Fruit fly (Drosophila melanogaster) whole organism, wandering third instar larva: Measurements from ENCODE around the gene Tcs3.

Experiments
- Abd-B ChIP-seq: fragments of >200 bp; optimal IDR thresholded peaks from 2 replicates; lab custom pipeline; 2017; ENCODE audit warnings: missing biosample characterization, missing genetic modification characterization
- CG32264 ChIP-seq: fragments of 200-800 bp; sonication (Bioruptor generic); optimal IDR thresholded peaks from 2 replicates; lab custom pipeline; 2016; ENCODE audit warnings: missing biosample characterization, missing genetic modification characterization
- CG9705 ChIP-seq: fragments of 200-800 bp; sonication (Bioruptor generic); optimal IDR thresholded peaks from 2 replicates; lab custom pipeline; 2018; ENCODE audit warnings: missing biosample characterization, mild to moderate bottlenecking, missing genetic modification characterization
- CrebA ChIP-seq: fragments of 200-800 bp; sonication (Bioruptor generic); optimal IDR thresholded peaks from 2 replicates; lab custom pipeline; 2016; ENCODE audit warnings: missing biosample characterization, mild to moderate bottlenecking, missing genetic modification characterization, borderline replicate concordance
- Dfd ChIP-seq: fragments of >200 bp; optimal IDR thresholded peaks from 2 replicates; lab custom pipeline; 2017; ENCODE audit warnings: missing biosample characterization, missing genetic modification characterization
- GATAd ChIP-seq: sonication (Bioruptor generic); optimal IDR thresholded peaks from 2 replicates; lab custom pipeline; 2016; ENCODE audit warnings: missing biosample characterization, missing genetic modification characterization
- HLH106 ChIP-seq: fragments of 200-800 bp; optimal IDR thresholded peaks from 3 replicates; lab custom pipeline; 2019; ENCODE audit warnings: missing biosample characterization, mild to moderate bottlenecking, missing genetic modification characterization, moderate library complexity
- Hnf4 ChIP-seq: fragments of 200-800 bp; sonication (Bioruptor generic); optimal IDR thresholded peaks from 2 replicates; lab custom pipeline; 2016; ENCODE audit warnings: missing biosample characterization, mild to moderate bottlenecking, missing genetic modification characterization
- Hr78 ChIP-seq: fragments of >200 bp; optimal IDR thresholded peaks from 2 replicates; lab custom pipeline; 2017; ENCODE audit warnings: missing biosample characterization, missing genetic modification characterization
- Hr83 ChIP-seq: fragments of 200-300 bp; sonication (Bioruptor generic); optimal IDR thresholded peaks from 2 replicates; lab custom pipeline; 2016; ENCODE audit warnings: missing biosample characterization, mild to moderate bottlenecking, missing genetic modification characterization, moderate library complexity; ENCODE audit not compliant: poor library complexity, severe bottlenecking
- Jra ChIP-seq: sonication (Bioruptor generic); optimal IDR thresholded peaks from 2 replicates; lab custom pipeline; 2016; ENCODE audit warnings: missing biosample characterization, missing genetic modification characterization
- Mio ChIP-seq: sonication (Bioruptor generic); optimal IDR thresholded peaks from 2 replicates; lab custom pipeline; 2016; ENCODE audit warnings: missing biosample characterization, missing genetic modification characterization
- Myc ChIP-seq: fragments of >200 bp; optimal IDR thresholded peaks from 2 replicates; lab custom pipeline; 2017
- N ChIP-seq: fragments of >200 bp; optimal IDR thresholded peaks from 2 replicates; lab custom pipeline; 2018; ENCODE audit warnings: missing biosample characterization, missing external identifiers, missing genetic modification characterization
- OdsH ChIP-seq: fragments of 200-800 bp; sonication (Bioruptor generic); optimal IDR thresholded peaks from 2 replicates; lab custom pipeline; 2016; ENCODE audit warnings: missing biosample characterization, mild to moderate bottlenecking, missing genetic modification characterization
- Rel ChIP-seq, 2 experiments: fragments of 200-800 bp; sonication (Bioruptor generic) in 1 of 2; optimal IDR thresholded peaks; 2 replicates in 1 of 2; 3 replicates in 1 of 2; lab custom pipeline; 2016 to 2019; ENCODE audit warnings: mild to moderate bottlenecking in 2 of 2, missing biosample characterization in 2 of 2, missing genetic modification characterization in 2 of 2, moderate library complexity in 1 of 2
- Sp1 ChIP-seq: fragments of 200-800 bp; sonication (Bioruptor generic); optimal IDR thresholded peaks from 3 replicates; lab custom pipeline; 2019; ENCODE audit warnings: missing biosample characterization, mild to moderate bottlenecking, missing genetic modification characterization, moderate library complexity
- Vsx2 ChIP-seq: fragments of 200-300, 225-300 bp; sonication (Bioruptor generic); optimal IDR thresholded peaks from 2 replicates; lab custom pipeline; 2018; ENCODE audit warnings: missing biosample characterization, missing genetic modification characterization; ENCODE audit not compliant: partially characterized antibody
- br ChIP-seq: fragments of 200-800 bp; sonication (Bioruptor generic); optimal IDR thresholded peaks from 2 replicates; lab custom pipeline; 2016; ENCODE audit warnings: missing biosample characterization, missing genetic modification characterization
- brk ChIP-seq: fragments of 200-800 bp; sonication (Bioruptor generic); optimal IDR thresholded peaks from 2 replicates; lab custom pipeline; 2016; ENCODE audit warnings: missing biosample characterization, mild to moderate bottlenecking, missing genetic modification characterization
- dl ChIP-seq, 2 experiments: fragments of 175-275, 200-275 bp in 1 of 2; fragments of 200-275 bp in 1 of 2; sonication (Bioruptor generic); optimal IDR thresholded peaks; lab custom pipeline; 2018; ENCODE audit warnings: mild to moderate bottlenecking in 2 of 2, missing biosample characterization in 2 of 2, missing genetic modification characterization in 2 of 2, moderate library complexity in 2 of 2; ENCODE audit not compliant: partially characterized antibody in 2 of 2, insufficient read depth in 1 of 2
- dmrt93B ChIP-seq: fragments of 200-800 bp; sonication (Bioruptor generic); optimal IDR thresholded peaks from 2 replicates; lab custom pipeline; 2018; ENCODE audit warnings: missing biosample characterization, mild to moderate bottlenecking, missing genetic modification characterization
- ey ChIP-seq: fragments of 200-800 bp; sonication (Bioruptor generic); optimal IDR thresholded peaks from 2 replicates; lab custom pipeline; 2016; ENCODE audit warnings: missing biosample characterization, missing genetic modification characterization
- fru ChIP-seq: fragments of 200-800 bp; sonication (Bioruptor generic); optimal IDR thresholded peaks from 3 replicates; lab custom pipeline; 2016; ENCODE audit warnings: missing biosample characterization, mild to moderate bottlenecking, missing genetic modification characterization
- h ChIP-seq: fragments of 200-800 bp; sonication (Bioruptor generic); optimal IDR thresholded peaks from 3 replicates; lab custom pipeline; 2016; ENCODE audit warnings: missing biosample characterization, mild to moderate bottlenecking, missing genetic modification characterization
- jim ChIP-seq: fragments of 175-275, 200-325 bp; sonication (Bioruptor generic); optimal IDR thresholded peaks from 2 replicates; lab custom pipeline; 2016; ENCODE audit warnings: missing biosample characterization, mild to moderate bottlenecking, missing genetic modification characterization
- psq ChIP-seq: fragments of 200-800 bp; sonication (Bioruptor generic); optimal IDR thresholded peaks from 3 replicates; lab custom pipeline; 2017; ENCODE audit warnings: missing biosample characterization, mild to moderate bottlenecking, missing genetic modification characterization, moderate library complexity
- rgr ChIP-seq: fragments of 200-800 bp; sonication (Bioruptor generic); optimal IDR thresholded peaks from 3 replicates; lab custom pipeline; 2016; ENCODE audit warnings: missing biosample characterization, mild to moderate bottlenecking, missing genetic modification characterization
- sage ChIP-seq: fragments of 200-800 bp; sonication (Bioruptor generic); optimal IDR thresholded peaks from 2 replicates; lab custom pipeline; 2016; ENCODE audit warnings: missing biosample characterization, mild to moderate bottlenecking, missing genetic modification characterization
- sv ChIP-seq: fragments of 200-800 bp; sonication (Bioruptor generic); optimal IDR thresholded peaks from 3 replicates; lab custom pipeline; 2016; ENCODE audit warnings: missing biosample characterization, missing genetic modification characterization
- tai ChIP-seq: sonication (Bioruptor generic); optimal IDR thresholded peaks from 2 replicates; lab custom pipeline; 2016; ENCODE audit warnings: missing biosample characterization, missing genetic modification characterization
- usp ChIP-seq: fragments of >200 bp; optimal IDR thresholded peaks from 2 replicates; lab custom pipeline; 2017; ENCODE audit warnings: missing biosample characterization, missing genetic modification characterization
- woc ChIP-seq: sonication (Bioruptor generic); optimal IDR thresholded peaks from 2 replicates; lab custom pipeline; 2016; ENCODE audit warnings: missing biosample characterization, mild to moderate bottlenecking, missing genetic modification characterization

Gene Tcs3

DNA sequence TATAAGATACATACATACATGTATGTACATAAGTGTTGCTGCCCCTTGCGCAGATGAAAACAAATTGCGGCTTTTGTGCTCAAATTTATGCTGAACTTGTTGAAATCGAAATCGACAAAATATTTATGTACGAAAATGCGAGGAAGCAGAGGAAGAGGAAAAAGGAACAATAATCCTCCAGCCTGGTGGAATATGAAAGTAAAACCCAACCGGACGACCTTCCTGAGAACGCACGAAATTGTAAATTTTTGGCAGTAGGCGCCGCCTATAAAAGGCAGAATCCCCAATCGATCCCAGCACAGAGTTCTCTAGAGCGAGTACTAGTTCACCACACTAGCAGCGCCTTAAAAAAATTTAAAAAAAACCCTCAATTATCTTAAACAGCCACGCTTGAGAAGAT lies 12.8 kb downstream of the Tcs3 start, which contains the start of gene Cpr72Eb:
Cpr72Eb (plus strand) TSS at position 301 of the 400 bp plus-strand sequence.
- no peak for TF ChIP-seq CrebA (GFP tag; lab: Kevin White, UChicago)
- no peak for TF ChIP-seq Myc
- no peak for TF ChIP-seq Dfd (GFP tag; lab: Kevin White, UChicago)
- TF ChIP-seq CG9705 (GFP tag; lab: Kevin White, UChicago), result no peak
- TF ChIP-seq fru (GFP tag; lab: Kevin White, UChicago), result no peak
- no peak for TF ChIP-seq Vsx2 (GFP tag; lab: Kevin White, UChicago)

- TF ChIP-seq rgr (GFP tag; lab: Kevin White, UChicago) (no peak), Hnf4 (GFP tag; lab: Kevin White, UChicago) (no peak)
These were observed 15.4 kb downstream of the Tcs3 start, which contains the start of gene Cpr72Ec for dm6 chr3L:16367240-16367639. TSS of gene Cpr72Ec (minus strand) at chr3L:16367340.

DNA sequence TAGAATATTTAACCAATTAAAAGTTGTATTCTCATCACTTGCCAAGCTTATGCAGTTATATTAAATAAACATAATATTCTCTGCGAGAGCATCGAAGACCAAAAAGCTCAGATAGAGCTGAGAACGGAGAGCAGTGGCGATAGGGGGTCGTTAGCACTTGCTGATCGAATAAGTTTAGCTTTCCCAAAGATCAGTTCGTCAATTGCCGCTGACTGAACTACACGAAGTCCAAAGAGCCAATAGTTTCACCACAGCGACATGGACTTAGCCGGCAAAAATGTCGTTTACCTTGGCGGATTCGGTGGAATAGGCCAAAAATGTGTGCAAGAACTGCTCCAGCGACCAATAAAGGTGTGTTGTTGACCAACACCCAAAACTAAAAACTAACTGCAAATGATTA lies 16.4 kb downstream of the Tcs3 start, which contains the start of gene CG4842:
CG4842 (plus strand) TSS at position 191 of the 400 bp plus-strand sequence.
- TF ChIP-seq Abd-B (GFP tag; lab: Kevin White, UChicago), result no peak
- TF ChIP-seq usp, result no peak
- no peak for TF ChIP-seq CrebA (GFP tag; lab: Kevin White, UChicago)
- TF ChIP-seq psq (GFP tag; lab: Kevin White, UChicago), result no peak
- TF ChIP-seq dmrt93B (GFP tag; lab: Kevin White, UChicago), result no peak
- TF ChIP-seq, all 38 proteins: peak for 0

dm6 chr3L:16369526-16369925 lies 17.7 kb downstream of the Tcs3 start, which contains the start of gene CG18814:
TSS of gene CG18814 (plus strand) at chr3L:16369826.
- TF ChIP-seq Hnf4 (GFP tag; lab: Kevin White, UChicago), result no peak
- TF ChIP-seq Jra (GFP tag; lab: Kevin White, UChicago), result no peak
- TF ChIP-seq Hr83 (GFP tag; lab: Kevin White, UChicago), result no peak
- no peak for TF ChIP-seq Myc
- no peak for TF ChIP-seq fru (GFP tag; lab: Kevin White, UChicago)
- TF ChIP-seq OdsH (GFP tag; lab: Kevin White, UChicago), result no peak
- TF ChIP-seq HLH106 (tag; lab: Kevin White, UChicago), result no peak
- no peak for TF ChIP-seq Rel (GFP tag; optimal IDR thresholded peaks at IDR 0.05; lab: Kevin White, UChicago)
- TF ChIP-seq Rel (tag; optimal IDR thresholded peaks at IDR 0.05; lab: Kevin White, UChicago), result no peak
- TF ChIP-seq brk (GFP tag; lab: Kevin White, UChicago), result no peak
- no peak for TF ChIP-seq sage
- TF ChIP-seq Hr78, result no peak
- TF ChIP-seq Mio (GFP tag; lab: Kevin White, UChicago), result no peak
- no peak for TF ChIP-seq usp
- no peak for TF ChIP-seq CG32264 (GFP tag; lab: Kevin White, UChicago)
- TF ChIP-seq Vsx2 (GFP tag; lab: Kevin White, UChicago), result no peak

DNA sequence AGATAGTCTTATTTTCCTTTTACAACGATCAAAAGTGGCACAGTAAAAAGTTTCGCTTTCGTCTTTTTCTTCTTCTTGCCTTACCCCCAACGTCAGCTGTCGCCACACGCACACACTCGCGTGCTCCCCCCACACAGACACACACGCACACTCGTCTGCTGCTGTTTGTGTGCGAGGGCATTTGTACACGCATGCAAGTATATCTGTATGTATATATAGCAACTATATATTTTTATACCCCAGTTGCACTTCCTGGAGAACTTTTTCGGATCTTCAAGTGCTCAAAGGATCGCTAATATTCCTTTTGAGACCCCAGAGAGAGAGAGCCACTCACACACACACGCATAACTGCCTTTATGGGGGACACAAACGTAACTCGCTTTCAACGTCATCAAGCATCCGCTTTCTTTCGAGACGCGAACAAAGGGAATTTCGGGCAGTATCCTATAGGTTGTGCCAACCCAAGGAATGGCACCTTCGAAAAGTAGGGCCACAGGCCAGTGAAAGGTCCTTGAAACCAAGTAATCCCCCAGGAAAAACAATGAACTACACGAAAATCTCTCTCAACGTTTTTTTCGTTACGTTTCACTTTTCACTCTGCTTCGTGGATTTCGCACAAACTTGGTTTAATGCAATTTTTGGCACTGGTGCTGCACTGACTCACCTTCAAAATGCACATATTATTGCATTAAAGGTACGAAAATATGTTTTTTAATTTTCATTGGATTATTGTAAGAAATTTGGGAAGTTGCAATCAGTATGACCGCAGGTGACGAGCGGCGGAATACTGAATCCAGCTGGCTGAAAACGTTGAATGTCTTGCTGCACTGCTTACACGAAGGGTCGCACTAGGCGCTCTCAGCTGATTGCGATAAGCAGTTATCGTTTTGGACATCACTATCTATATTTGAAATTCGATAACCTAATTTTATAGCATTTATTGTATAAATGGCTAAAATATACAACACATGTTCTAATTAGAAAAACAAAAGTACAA lies 26.3 kb downstream of the Tcs3 start, which contains the start of gene roq:
roq (minus strand) TSS at position 799 of the 997 bp plus-strand sequence.
- TF ChIP-seq Rel (GFP tag; optimal IDR thresholded peaks at IDR 0.05; lab: Kevin White, UChicago) (peak; percentile 18), Rel (tag; optimal IDR thresholded peaks at IDR 0.05; lab: Kevin White, UChicago) (peak; percentile 6), GATAd (GFP tag; lab: Kevin White, UChicago) (no peak), sv (GFP tag; lab: Kevin White, UChicago) (no peak), CrebA (GFP tag; lab: Kevin White, UChicago) (peak; percentile 88), h (GFP tag; lab: Kevin White, UChicago) (peak; percentile 35), OdsH (GFP tag; lab: Kevin White, UChicago) (peak; percentile 19), N (GFP tag; lab: Kevin White, UChicago) (peak; percentile 86)

DNA sequence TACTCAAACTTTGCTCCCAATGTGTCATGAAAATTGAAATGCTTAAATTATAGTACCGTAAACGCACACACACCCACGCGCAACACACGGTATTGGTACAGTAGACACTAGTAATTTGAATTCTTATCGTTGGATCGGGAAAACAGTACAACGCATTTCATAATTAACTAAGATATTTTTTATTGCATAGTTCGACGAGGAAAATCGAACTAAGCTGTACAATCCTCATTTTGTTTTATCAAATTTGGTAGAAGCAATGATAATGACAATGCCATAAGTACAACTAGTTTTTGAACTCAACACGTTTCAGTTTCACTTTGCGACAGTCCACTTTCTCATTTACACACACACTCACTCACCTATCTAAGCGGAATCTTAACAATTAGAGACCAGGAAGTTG lies 29.0 kb downstream of the Tcs3 start:
- TF ChIP-seq br, result peak; percentile 25
- TF ChIP-seq Vsx2 (GFP tag; lab: Kevin White, UChicago), result no peak
- TF ChIP-seq Sp1 (GFP tag; lab: Kevin White, UChicago), result no peak
- TF ChIP-seq Mio (GFP tag; lab: Kevin White, UChicago), result no peak
- no peak for TF ChIP-seq brk (GFP tag; lab: Kevin White, UChicago)
- no peak for TF ChIP-seq HLH106 (tag; lab: Kevin White, UChicago)
- no peak for TF ChIP-seq CG9705 (GFP tag; lab: Kevin White, UChicago)
- TF ChIP-seq ey (GFP tag; lab: Kevin White, UChicago), result peak; percentile 43
- TF ChIP-seq jim (GFP tag; lab: Kevin White, UChicago), result no peak
- TF ChIP-seq h (GFP tag; lab: Kevin White, UChicago), result peak; percentile 50
- TF ChIP-seq Abd-B (GFP tag; lab: Kevin White, UChicago), result no peak
- TF ChIP-seq Dfd (GFP tag; lab: Kevin White, UChicago), result no peak
- TF ChIP-seq woc (GFP tag; lab: Kevin White, UChicago), result no peak
- no peak for TF ChIP-seq dmrt93B (GFP tag; lab: Kevin White, UChicago)
- TF ChIP-seq tai (GFP tag; lab: Kevin White, UChicago), result no peak
- no peak for TF ChIP-seq dl (GFP tag; optimal IDR thresholded peaks at IDR 0.05; lab: Kevin White, UChicago; ENCODE audit: insufficient read depth in 1 of 2, partially characterized antibody in 2 of 2)
- no peak for TF ChIP-seq Hr83 (GFP tag; lab: Kevin White, UChicago)
- TF ChIP-seq sv (GFP tag; lab: Kevin White, UChicago), result peak; percentile 51
- no peak for TF ChIP-seq sage
- TF ChIP-seq psq (GFP tag; lab: Kevin White, UChicago), result no peak
- TF ChIP-seq usp, result no peak
